Fruit fly (Drosophila melanogaster) whole organism, embryonic: ENCODE measurements around the gene CG12768.

Experiments used
- Aef1 ChIP-seq: fragments of 200-800 bp; sonication (Bioruptor generic); IDR thresholded peaks from 3 replicates; pipeline ENCODE4 v1.3.6; 2022; ENCODE audit warnings: missing biosample characterization, missing genetic modification characterization
- Atf3 ChIP-seq: fragments of 200-800 bp; sonication (Bioruptor generic); optimal IDR thresholded peaks from 3 replicates; lab custom pipeline; 2016; ENCODE audit warnings: missing biosample characterization, missing genetic modification characterization
- Bgb ChIP-seq: fragments of 200-800 bp; sonication (Bioruptor generic); IDR thresholded peaks from 2 replicates; pipeline ENCODE4 v1.3.6; 2022; ENCODE audit warnings: missing biosample characterization, missing genetic modification characterization; ENCODE audit not compliant: partially characterized antibody
- C15 ChIP-seq: fragments of 200-800 bp; sonication (Bioruptor generic); IDR thresholded peaks from 3 replicates; pipeline ENCODE4 v1.3.6; 2022; ENCODE audit warnings: missing biosample characterization, missing genetic modification characterization
- CG11504 ChIP-seq: fragments of 200-800 bp; sonication (Bioruptor generic); optimal IDR thresholded peaks from 3 replicates; lab custom pipeline; 2019; ENCODE audit warnings: missing biosample characterization, mild to moderate bottlenecking, missing genetic modification characterization, moderate library complexity
- CG14710 ChIP-seq: fragments of 200-800 bp; sonication (Bioruptor generic); optimal IDR thresholded peaks from 3 replicates; lab custom pipeline; 2019; ENCODE audit warnings: missing biosample characterization, mild to moderate bottlenecking, missing genetic modification characterization, moderate library complexity
- CG14860 ChIP-seq: fragments of 200-800 bp; sonication (Bioruptor generic); IDR thresholded peaks from 3 replicates; pipeline ENCODE4 v1.3.6; 2022; ENCODE audit warnings: missing biosample characterization, missing genetic modification characterization; ENCODE audit not compliant: partially characterized antibody
- CG1602 ChIP-seq: fragments of 200-800 bp; sonication (Bioruptor generic); optimal IDR thresholded peaks from 3 replicates; lab custom pipeline; 2016; ENCODE audit warnings: missing biosample characterization, missing genetic modification characterization
- CG17385 ChIP-seq: fragments of 200-800 bp; sonication (Bioruptor generic); optimal IDR thresholded peaks from 3 replicates; lab custom pipeline; 2018; ENCODE audit warnings: missing biosample characterization, mild to moderate bottlenecking, missing genetic modification characterization
- CG18599 ChIP-seq: fragments of 200-800 bp; sonication (Bioruptor generic); optimal IDR thresholded peaks from 3 replicates; lab custom pipeline; 2017; ENCODE audit warnings: missing biosample characterization, missing genetic modification characterization, mild to moderate bottlenecking, moderate library complexity, missing genetic modification reagents
- CG2116 ChIP-seq: fragments of 200-800 bp; sonication (Bioruptor generic); optimal IDR thresholded peaks from 3 replicates; lab custom pipeline; 2018; ENCODE audit warnings: missing biosample characterization, mild to moderate bottlenecking, missing genetic modification characterization
- CG2875 ChIP-seq: fragments of 200-800 bp; sonication (Bioruptor generic); optimal IDR thresholded peaks from 2 replicates; lab custom pipeline; 2017; ENCODE audit warnings: missing biosample characterization, mild to moderate bottlenecking, missing genetic modification characterization, missing genetic modification reagents
- CG32532 ChIP-seq: fragments of 200-800 bp; sonication (Bioruptor generic); IDR thresholded peaks from 2 replicates; pipeline ENCODE4 v1.3.6; 2022; ENCODE audit warnings: missing biosample characterization, missing genetic modification characterization
- CG3726 ChIP-seq: fragments of 200-800 bp; sonication (Bioruptor generic); IDR thresholded peaks from 3 replicates; pipeline ENCODE4, ENCODE4 v1.3.6; 2022; ENCODE audit warnings: missing biosample characterization, missing genetic modification characterization
- CG43689 ChIP-seq: fragments of 200-800 bp; sonication (Bioruptor generic); IDR thresholded peaks from 2 replicates; pipeline ENCODE4 v1.3.6; 2022; ENCODE audit warnings: missing biosample characterization, missing genetic modification characterization
- CG6683 ChIP-seq: fragments of 200-800 bp; sonication (Bioruptor generic); optimal IDR thresholded peaks from 2 replicates; lab custom pipeline; 2017; ENCODE audit warnings: missing biosample characterization, mild to moderate bottlenecking, missing genetic modification characterization, missing genetic modification reagents
- CG6689 ChIP-seq: fragments of 200-800 bp; sonication (Bioruptor generic); IDR thresholded peaks from 2 replicates; pipeline ENCODE4 v1.3.6; 2022; ENCODE audit warnings: missing biosample characterization, missing genetic modification characterization
- CG7271 ChIP-seq: fragments of 200-800 bp; sonication (Bioruptor generic); optimal IDR thresholded peaks from 2 replicates; lab custom pipeline; 2018; ENCODE audit warnings: missing biosample characterization, mild to moderate bottlenecking, missing genetic modification characterization, moderate library complexity
- CG7357 ChIP-seq: fragments of 200-800 bp; sonication (Bioruptor generic); IDR thresholded peaks from 3 replicates; pipeline ENCODE4 v1.3.6; 2022; ENCODE audit warnings: missing biosample characterization, missing genetic modification characterization
- CG7745 ChIP-seq: fragments of 200-800 bp; sonication (Bioruptor generic); optimal IDR thresholded peaks from 2 replicates; lab custom pipeline; 2018; ENCODE audit warnings: missing biosample characterization, mild to moderate bottlenecking, missing genetic modification characterization, moderate library complexity
- CG7839 ChIP-seq: fragments of 200-800 bp; sonication (Bioruptor generic); optimal IDR thresholded peaks from 3 replicates; lab custom pipeline; 2018; ENCODE audit warnings: missing biosample characterization, mild to moderate bottlenecking, missing genetic modification characterization, moderate library complexity
- Camta ChIP-seq: fragments of 200-800 bp; sonication (Bioruptor generic); optimal IDR thresholded peaks from 2 replicates; lab custom pipeline; 2016; ENCODE audit warnings: missing biosample characterization, missing genetic modification characterization
- CkIIα-i1 ChIP-seq: fragments of 200-800 bp; sonication (Bioruptor generic); IDR thresholded peaks from 2 replicates; pipeline ENCODE4 v1.3.6; 2022; ENCODE audit warnings: missing biosample characterization, missing genetic modification characterization
- CoRest ChIP-seq: fragments of 200-800 bp; sonication (Bioruptor generic); optimal IDR thresholded peaks from 3 replicates; lab custom pipeline; 2018; ENCODE audit warnings: missing biosample characterization, mild to moderate bottlenecking, missing genetic modification characterization, moderate library complexity
- Dbx ChIP-seq: fragments of 200-800 bp; sonication (Bioruptor generic); IDR thresholded peaks from 3 replicates; pipeline ENCODE4 v1.3.6; 2022; ENCODE audit warnings: missing biosample characterization, missing genetic modification characterization
- Dip2 ChIP-seq: fragments of 200-800 bp; sonication (Bioruptor generic); IDR thresholded peaks from 2 replicates; pipeline ENCODE4 v1.3.6; 2022; ENCODE audit warnings: missing biosample characterization, missing genetic modification characterization
- HLH4C ChIP-seq: fragments of 200-800 bp; sonication (Bioruptor generic); IDR thresholded peaks from 3 replicates; pipeline ENCODE4 v1.3.6; 2022; ENCODE audit warnings: missing biosample characterization, missing genetic modification characterization; ENCODE audit not compliant: partially characterized antibody
- MBD-R2 ChIP-seq: fragments of 200-800 bp; sonication (Bioruptor generic); IDR thresholded peaks from 2 replicates; pipeline ENCODE4 v1.3.6; 2022; ENCODE audit warnings: missing biosample characterization, missing genetic modification characterization
- Oli ChIP-seq: fragments of 200-800 bp; sonication (Bioruptor generic); optimal IDR thresholded peaks from 2 replicates; lab custom pipeline; 2018; ENCODE audit warnings: missing biosample characterization, mild to moderate bottlenecking, missing genetic modification characterization, moderate library complexity
- Pdp1 ChIP-seq, 2 experiments: fragments of 200-800 bp; sonication (Bioruptor generic); optimal IDR thresholded peaks; 3 replicates each; lab custom pipeline; 2016; ENCODE audit warnings: missing biosample characterization in 2 of 2, missing genetic modification characterization in 2 of 2, mild to moderate bottlenecking in 1 of 2, moderate library complexity in 1 of 2
- Sox102F ChIP-seq: fragments of 200-800 bp; sonication (Bioruptor generic); optimal IDR thresholded peaks from 2 replicates; lab custom pipeline; 2018; ENCODE audit warnings: missing biosample characterization, mild to moderate bottlenecking, missing genetic modification characterization, moderate library complexity
- Sry-δ ChIP-seq: fragments of 200-800 bp; sonication (Bioruptor generic); optimal IDR thresholded peaks from 2 replicates; lab custom pipeline; 2016; ENCODE audit warnings: missing biosample characterization, missing genetic modification characterization
- ap ChIP-seq: fragments of 200-800 bp; sonication (Bioruptor generic); IDR thresholded peaks from 2 replicates; pipeline ENCODE4 v1.3.6; 2022; ENCODE audit warnings: missing biosample characterization, missing genetic modification characterization
- bigmax ChIP-seq: fragments of 200-800 bp; sonication (Bioruptor generic); optimal IDR thresholded peaks from 2 replicates; lab custom pipeline; 2018; ENCODE audit warnings: missing biosample characterization, mild to moderate bottlenecking, missing genetic modification characterization
- danr ChIP-seq: fragments of 200-800 bp; sonication (Bioruptor generic); IDR thresholded peaks from 2 replicates; pipeline ENCODE4 v1.3.6; 2022; ENCODE audit warnings: missing biosample characterization, missing genetic modification characterization
- ems ChIP-seq: fragments of 200-800 bp; sonication (Bioruptor generic); optimal IDR thresholded peaks from 3 replicates; lab custom pipeline; 2016; ENCODE audit warnings: missing biosample characterization, missing genetic modification characterization
- eve ChIP-seq, 2 experiments: fragments of >200 bp; optimal IDR thresholded peaks; 2 replicates each; lab custom pipeline; 2017; ENCODE audit warnings: missing biosample characterization in 2 of 2, missing genetic modification characterization in 2 of 2
- fd64A ChIP-seq: fragments of 200-800 bp; sonication (Bioruptor generic); optimal IDR thresholded peaks from 3 replicates; lab custom pipeline; 2018; ENCODE audit warnings: missing biosample characterization, mild to moderate bottlenecking, missing genetic modification characterization
- ftz-f1 ChIP-seq: fragments of 200-800 bp; sonication (Bioruptor generic); optimal IDR thresholded peaks from 2 replicates; lab custom pipeline; 2016; ENCODE audit warnings: missing biosample characterization, missing genetic modification characterization
- kni ChIP-seq: fragments of 200-800 bp; sonication (Bioruptor generic); optimal IDR thresholded peaks from 3 replicates; lab custom pipeline; 2017; ENCODE audit warnings: mild to moderate bottlenecking, missing biosample characterization, missing genetic modification reagents, missing genetic modification characterization
- lilli ChIP-seq: fragments of 200-800 bp; sonication (Bioruptor generic); optimal IDR thresholded peaks from 3 replicates; lab custom pipeline; 2016; ENCODE audit warnings: missing biosample characterization, missing genetic modification characterization
- lmd ChIP-seq: fragments of 200-800 bp; sonication (Bioruptor generic); IDR thresholded peaks from 2 replicates; pipeline ENCODE4 v1.3.6; 2022; ENCODE audit warnings: missing biosample characterization, missing genetic modification characterization
- maf-S ChIP-seq: fragments of 200-800 bp; sonication (Bioruptor generic); optimal IDR thresholded peaks from 2 replicates; lab custom pipeline; 2016; ENCODE audit warnings: missing biosample characterization, missing genetic modification characterization
- mam ChIP-seq: fragments of 200-800 bp; sonication (Bioruptor generic); optimal IDR thresholded peaks from 3 replicates; lab custom pipeline; 2016; ENCODE audit warnings: missing biosample characterization, missing genetic modification characterization
- row ChIP-seq: fragments of 200-800 bp; sonication (Bioruptor generic); IDR thresholded peaks from 3 replicates; pipeline ENCODE4 v1.3.6; 2022; ENCODE audit warnings: missing biosample characterization, missing genetic modification characterization
- scrt ChIP-seq: fragments of 200-800 bp; sonication (Bioruptor generic); optimal IDR thresholded peaks from 2 replicates; lab custom pipeline; 2018; ENCODE audit warnings: missing biosample characterization, mild to moderate bottlenecking, missing genetic modification characterization, moderate library complexity
- sens-2 ChIP-seq: fragments of 200-800 bp; sonication (Bioruptor generic); IDR thresholded peaks from 2 replicates; pipeline ENCODE4 v1.3.6; 2022; ENCODE audit warnings: missing biosample characterization, missing genetic modification characterization
- tup ChIP-seq: fragments of 200-800 bp; sonication (Bioruptor generic); optimal IDR thresholded peaks from 2 replicates; lab custom pipeline; 2016; ENCODE audit warnings: missing biosample characterization, mild to moderate bottlenecking, missing genetic modification characterization, moderate library complexity

Gene CG12768

DNA sequence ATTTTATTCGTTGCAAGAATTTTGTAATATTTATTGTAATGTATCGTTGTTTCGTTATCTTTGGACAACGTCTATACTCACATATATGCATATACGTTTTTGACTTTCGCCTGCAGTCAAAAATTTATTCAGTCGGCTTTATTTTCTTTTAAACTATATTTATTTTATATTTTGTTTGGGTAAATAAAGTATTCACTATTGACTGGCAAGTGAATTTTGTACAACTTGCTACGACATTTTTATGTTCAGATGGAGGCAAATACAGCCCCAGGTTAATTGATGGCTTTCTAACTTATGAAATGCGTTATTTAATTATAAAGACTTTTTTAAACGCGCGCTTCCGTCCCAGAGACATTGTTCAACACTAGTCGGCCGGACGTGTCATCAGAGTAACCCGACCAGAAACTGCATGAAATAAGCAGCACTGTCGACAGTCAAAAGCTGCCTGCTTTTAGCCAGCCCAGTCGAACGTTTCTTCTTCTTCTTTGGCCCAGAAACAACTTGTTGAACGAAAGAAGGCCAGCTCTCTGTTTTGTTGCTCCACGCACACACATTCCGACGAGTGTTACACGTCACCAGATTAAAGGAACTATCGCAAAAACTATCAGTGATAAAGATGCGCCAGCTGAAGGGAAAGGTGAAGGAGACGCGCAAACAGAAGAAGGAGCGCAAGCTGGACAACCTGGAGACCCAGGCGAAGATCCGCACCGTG is 46.8 kb upstream of the CG12768 start, which contains the start of gene CG33169 (continued):
- TF ChIP-seq maf-S (GFP tag; lab: Kevin White, UChicago) (peak; percentile 88), CG2116 (GFP tag; lab: Kevin White, UChicago) (peak; percentile 70), tup (GFP tag; lab: Kevin White, UChicago) (peak; percentile 83), ap (0 out of 2 replicates have a peak, but pooled peaks have one; percentile 28), HLH4C (GFP tag; lab: Robert Waterston, UW) (peak; percentile 49; the same call in 1 of the 3 replicates), CG18599 (peak; percentile 86), CG7745 (no peak), scrt (GFP tag; lab: Kevin White, UChicago) (peak; percentile 100), Dbx (GFP tag; lab: Robert Waterston, UW) (peak; percentile 93), CoRest (tag; lab: Kevin White, UChicago) (peak; percentile 84), CkIIα-i1 (GFP tag; lab: Robert Waterston, UW) (no peak), bigmax (GFP tag; lab: Kevin White, UChicago) (peak; percentile 61), C15 (GFP tag; lab: Robert Waterston, UW) (0 out of 3 replicates have a peak, but pooled peaks have one; percentile 57), Pdp1 (GFP tag; optimal IDR thresholded peaks at IDR 0.05; lab: Kevin White, UChicago) (peak; percentile 91 to 94), sens-2 (GFP tag; lab: Robert Waterston, UW) (peak; percentile 26; the same call in 1 of the 2 replicates), CG11504 (tag; lab: Kevin White, UChicago) (peak; percentile 89), Dip2 (GFP tag; lab: Robert Waterston, UW) (no peak), CG32532 (GFP tag; lab: Robert Waterston, UW) (peak; percentile 88), Camta (GFP tag; lab: Kevin White, UChicago) (peak; percentile 83), CG43689 (GFP tag; lab: Robert Waterston, UW) (peak; percentile 34; the same call in 1 of the 2 replicates), CG14860 (0 out of 3 replicates have a peak, but pooled peaks have one; percentile 44), Atf3 (peak; percentile 96), ftz-f1 (peak; percentile 97), Bgb (GFP tag; lab: Robert Waterston, UW) (peak; percentile 81), CG7357 (0 out of 3 replicates have a peak, but pooled peaks have one; percentile 55), lmd (peak; percentile 79), Oli (tag; lab: Kevin White, UChicago) (peak; percentile 47), CG6689 (GFP tag; lab: Robert Waterston, UW) (0 out of 2 replicates have a peak, but pooled peaks have one; percentile 58), Sox102F (GFP tag; lab: Kevin White, UChicago) (peak; percentile 59), Aef1 (GFP tag; lab: Robert Waterston, UW) (peak; percentile 89), CG17385 (GFP tag; lab: Kevin White, UChicago) (peak; percentile 100), mam (GFP tag; lab: Kevin White, UChicago) (peak; percentile 96), ems (GFP tag; lab: Kevin White, UChicago) (peak; percentile 86), CG3726 (peak; percentile 65; the same call in 1 of the 3 replicates), eve (GFP tag; optimal IDR thresholded peaks at IDR 0.05; lab: Kevin White, UChicago) (no peak), lilli (GFP tag; lab: Kevin White, UChicago) (peak; percentile 87), Sry-δ (GFP tag; lab: Kevin White, UChicago) (peak; percentile 83), fd64A (no peak), CG6683 (no peak), kni (peak; percentile 79), danr (GFP tag; lab: Robert Waterston, UW) (peak; percentile 47; the same call in 1 of the 2 replicates), CG7839 (peak; percentile 77), row (GFP tag; lab: Robert Waterston, UW) (peak; percentile 69), MBD-R2 (GFP tag; lab: Robert Waterston, UW) (peak; percentile 98), CG7271 (tag; lab: Kevin White, UChicago) (no peak), CG14710 (tag; lab: Kevin White, UChicago) (peak; percentile 79), CG1602 (peak; percentile 67), CG2875 (GFP tag; lab: Kevin White, UChicago) (peak; percentile 59)
